Worm (Caenorhabditis elegans) whole organism, L2 larva: ENCODE results near the gene F43B10.1.

Source experiments
- C34F6.9 ChIP-seq: fragments of 150-350 bp; optimal IDR thresholded peaks from 2 replicates; lab custom pipeline; 2014; ENCODE audit warnings: missing biosample characterization, missing genetic modification characterization
- F13H6.1 ChIP-seq: sonication (generic microtip); optimal IDR thresholded peaks from 2 replicates; lab custom pipeline; 2016; ENCODE audit warnings: missing genetic modification characterization, missing compliant biosample characterization
- R02D3.7 ChIP-seq: fragments of 150-350 bp; optimal IDR thresholded peaks from 2 replicates; lab custom pipeline; 2014; ENCODE audit warnings: missing biosample characterization, missing genetic modification characterization
- Y55F3AM.14 ChIP-seq: fragments of 200-800 bp; sonication (Bioruptor generic); optimal IDR thresholded peaks from 2 replicates; lab custom pipeline; 2018; ENCODE audit warnings: mild to moderate bottlenecking, missing genetic modification characterization, missing compliant biosample characterization
- ZK546.5 ChIP-seq: sonication (generic microtip); optimal IDR thresholded peaks from 2 replicates; lab custom pipeline; 2017; ENCODE audit warnings: missing biosample characterization, missing genetic modification characterization
- aly-2 ChIP-seq: fragments of 150-350 bp; optimal IDR thresholded peaks from 2 replicates; lab custom pipeline; 2014; ENCODE audit warnings: missing biosample characterization, missing genetic modification characterization
- ama-1 ChIP-seq: fragments of 150-350 bp; optimal IDR thresholded peaks from 2 replicates; lab custom pipeline; 2018; ENCODE audit warnings: inconsistent platforms
- blmp-1 ChIP-seq: sonication (generic microtip); optimal IDR thresholded peaks from 2 replicates; lab custom pipeline; 2017; ENCODE audit warnings: missing genetic modification characterization, mild to moderate bottlenecking, missing compliant biosample characterization, antibody characterized with exemption, moderate library complexity; ENCODE audit not compliant: insufficient read depth
- ceh-16 ChIP-seq: fragments of 150-350 bp; optimal IDR thresholded peaks from 2 replicates; lab custom pipeline; 2014; ENCODE audit warnings: missing biosample characterization, missing genetic modification characterization
- ceh-82 ChIP-seq: fragments of 150-350 bp; optimal IDR thresholded peaks from 2 replicates; lab custom pipeline; 2014; ENCODE audit warnings: missing biosample characterization, missing genetic modification characterization
- crh-2 ChIP-seq: sonication (generic microtip); optimal IDR thresholded peaks from 2 replicates; lab custom pipeline; 2017; ENCODE audit warnings: missing biosample characterization, missing genetic modification characterization
- egl-27 ChIP-seq: sonication (generic microtip); optimal IDR thresholded peaks from 3 replicates; lab custom pipeline; 2017; ENCODE audit warnings: missing biosample characterization, missing genetic modification reagents, missing genetic modification characterization
- elt-1 ChIP-seq: fragments of 150-350 bp; optimal IDR thresholded peaks from 2 replicates; lab custom pipeline; 2014; ENCODE audit warnings: missing biosample characterization, missing genetic modification characterization
- elt-3 ChIP-seq: sonication (generic microtip); optimal IDR thresholded peaks from 2 replicates; lab custom pipeline; 2017; ENCODE audit warnings: missing biosample characterization, missing genetic modification characterization
- fos-1 ChIP-seq: fragments of 150-350 bp; optimal IDR thresholded peaks from 2 replicates; lab custom pipeline; 2014; ENCODE audit warnings: missing biosample characterization, missing genetic modification characterization
- gmeb-1 ChIP-seq: fragments of 150-350 bp; optimal IDR thresholded peaks from 2 replicates; lab custom pipeline; 2014; ENCODE audit warnings: missing biosample characterization, missing genetic modification characterization
- lin-11 ChIP-seq: fragments of 150-350 bp; sonication (generic microtip); optimal IDR thresholded peaks from 2 replicates; lab custom pipeline; 2014; ENCODE audit warnings: missing biosample characterization, missing genetic modification characterization, inconsistent platforms, mixed read lengths
- lin-13 ChIP-seq: fragments of 150-350 bp; optimal IDR thresholded peaks from 2 replicates; lab custom pipeline; 2014; ENCODE audit warnings: missing biosample characterization, missing genetic modification reagents, missing genetic modification characterization
- lin-39 ChIP-seq: fragments of 150-350 bp; optimal IDR thresholded peaks from 2 replicates; lab custom pipeline; 2014; ENCODE audit warnings: missing biosample characterization, missing genetic modification reagents, missing genetic modification characterization
- lsy-2 ChIP-seq, 2 experiments: fragments of 150-350 bp in 1 of 2; sonication (generic microtip) in 1 of 2; optimal IDR thresholded peaks; 2 replicates each; lab custom pipeline; 2014 to 2017; ENCODE audit warnings: missing biosample characterization in 2 of 2, missing genetic modification characterization in 2 of 2
- mbf-1 ChIP-seq: sonication (generic microtip); optimal IDR thresholded peaks from 2 replicates; lab custom pipeline; 2017; ENCODE audit warnings: missing biosample characterization, missing genetic modification characterization
- mdl-1 ChIP-seq, 2 experiments: fragments of 150-350 bp in 1 of 2; sonication (generic microtip) in 1 of 2; optimal IDR thresholded peaks; 2 replicates each; lab custom pipeline; 2017; ENCODE audit warnings: missing biosample characterization in 2 of 2, missing genetic modification characterization in 2 of 2
- nhr-10 ChIP-seq: sonication (generic microtip); optimal IDR thresholded peaks from 2 replicates; lab custom pipeline; 2017; ENCODE audit warnings: missing biosample characterization, missing genetic modification characterization
- nhr-11 ChIP-seq: fragments of 150-350 bp; optimal IDR thresholded peaks from 2 replicates; lab custom pipeline; 2014; ENCODE audit warnings: missing biosample characterization, missing genetic modification characterization
- nhr-129 ChIP-seq: fragments of 150-350 bp; optimal IDR thresholded peaks from 2 replicates; lab custom pipeline; 2014; ENCODE audit warnings: missing biosample characterization, missing genetic modification characterization
- nhr-21 ChIP-seq: fragments of 150-350 bp; optimal IDR thresholded peaks from 2 replicates; lab custom pipeline; 2014; ENCODE audit warnings: missing biosample characterization, missing genetic modification characterization
- nhr-237 ChIP-seq: fragments of 150-350 bp; optimal IDR thresholded peaks from 2 replicates; lab custom pipeline; 2014; ENCODE audit warnings: missing biosample characterization, missing genetic modification characterization
- nhr-25 ChIP-seq: fragments of 150-350 bp; sonication (generic microtip); optimal IDR thresholded peaks from 3 replicates; lab custom pipeline; 2014; ENCODE audit warnings: missing biosample characterization, missing genetic modification characterization
- nhr-6 ChIP-seq: fragments of 150-350 bp; optimal IDR thresholded peaks from 2 replicates; lab custom pipeline; 2014; ENCODE audit warnings: missing biosample characterization, missing genetic modification characterization
- nhr-77 ChIP-seq: fragments of 150-350 bp; optimal IDR thresholded peaks from 2 replicates; lab custom pipeline; 2014; ENCODE audit warnings: missing biosample characterization, missing genetic modification characterization
- peb-1 ChIP-seq: fragments of 150-350 bp; optimal IDR thresholded peaks from 2 replicates; lab custom pipeline; 2014; ENCODE audit warnings: missing biosample characterization, missing genetic modification characterization
- sem-4 ChIP-seq: fragments of 150-350 bp; optimal IDR thresholded peaks from 2 replicates; lab custom pipeline; 2014; ENCODE audit warnings: missing biosample characterization, missing genetic modification reagents, missing genetic modification characterization
- sma-3 ChIP-seq: sonication (generic microtip); optimal IDR thresholded peaks from 2 replicates; lab custom pipeline; 2016; ENCODE audit warnings: missing genetic modification reagents, missing genetic modification characterization, missing compliant biosample characterization
- sma-9 ChIP-seq, 2 experiments: fragments of 150-350 bp in 1 of 2; sonication (generic microtip) in 1 of 2; optimal IDR thresholded peaks; 2 replicates each; lab custom pipeline; 2014 to 2016; ENCODE audit warnings: missing genetic modification characterization in 2 of 2, mild to moderate bottlenecking in 1 of 2, missing biosample characterization in 1 of 2, missing compliant biosample characterization in 1 of 2, missing genetic modification reagents in 1 of 2, moderate library complexity in 1 of 2
- snpc-4 ChIP-seq: fragments of 150-350 bp; optimal IDR thresholded peaks from 2 replicates; lab custom pipeline; 2014; ENCODE audit warnings: missing biosample characterization, missing genetic modification characterization
- unc-39 ChIP-seq: fragments of 150-350 bp; optimal IDR thresholded peaks from 2 replicates; lab custom pipeline; 2014; ENCODE audit warnings: missing biosample characterization, missing genetic modification characterization
- unc-55 ChIP-seq: fragments of 150-350 bp; sonication (generic microtip); optimal IDR thresholded peaks from 3 replicates; lab custom pipeline; 2014; ENCODE audit warnings: missing biosample characterization, missing genetic modification reagents, missing genetic modification characterization
- zag-1 ChIP-seq: fragments of 150-350 bp; optimal IDR thresholded peaks from 2 replicates; lab custom pipeline; 2014; ENCODE audit warnings: missing biosample characterization, missing genetic modification characterization
- ztf-1 ChIP-seq: fragments of 200-800 bp; sonication (Bioruptor generic); conservative IDR thresholded peaks from 2 replicates; pipeline ENCODE4 v1.3.6; 2022; ENCODE audit warnings: missing genetic modification characterization, missing compliant biosample characterization
- ztf-4 ChIP-seq: fragments of 150-350 bp; optimal IDR thresholded peaks from 2 replicates; lab custom pipeline; 2014; ENCODE audit warnings: missing biosample characterization, missing genetic modification characterization

F43B10.1 gene

ce11 chrX:16662723-16663122, at the start of gene F43B10.1:
Gene F43B10.1, minus strand, starts transcription at chrX:16662823.
- TF ChIP-seq unc-39 (tag; lab: Kevin White, UChicago) (no peak), ztf-1 (GFP tag; lab: Robert Waterston, UW) (no peak), nhr-10 (tag; lab: Kevin White, UChicago) (no peak), lsy-2 (tag; optimal IDR thresholded peaks at IDR 0.05; lab: Kevin White, UChicago) (no peak), lin-39 (tag; lab: Kevin White, UChicago) (no peak), nhr-25 (tag; lab: Kevin White, UChicago) (no peak), snpc-4 (tag; lab: Kevin White, UChicago) (no peak), ceh-82 (tag; lab: Kevin White, UChicago) (no peak), sma-9 (GFP tag; optimal IDR thresholded peaks at IDR 0.05; lab: Kevin White, UChicago) (no peak), sma-9 (tag; optimal IDR thresholded peaks at IDR 0.05; lab: Kevin White, UChicago) (no peak), ZK546.5 (tag; lab: Kevin White, UChicago) (no peak), mbf-1 (no peak), nhr-129 (tag; lab: Kevin White, UChicago) (no peak)

DNA sequence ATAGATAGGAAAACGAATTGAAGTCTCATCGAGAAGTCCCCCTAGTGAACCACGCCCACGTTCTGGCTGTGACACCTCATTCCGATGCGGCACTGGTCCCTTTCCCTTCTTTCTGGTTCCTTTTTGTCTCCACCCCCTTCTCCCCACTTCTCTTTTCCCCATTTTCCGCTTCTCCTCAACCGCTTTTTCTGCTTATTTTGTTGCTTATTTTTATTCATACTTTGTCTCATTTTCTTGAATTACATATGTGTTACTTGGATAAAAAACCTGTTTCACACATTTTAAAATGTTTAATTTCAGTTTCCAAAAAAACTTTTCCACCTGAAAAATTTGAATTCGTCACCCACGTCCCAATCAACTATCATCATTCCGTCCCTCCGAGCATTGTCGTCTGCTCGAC, 48.8 kb upstream of the F43B10.1 start, which contains the start of gene lgc-53:
lgc-53 (plus strand) TSS at position 301 of the 400 bp plus-strand sequence.
- TF ChIP-seq ama-1 (lab: Kevin White, UChicago), result no peak
- TF ChIP-seq elt-3 (tag; lab: Kevin White, UChicago), result no peak
- TF ChIP-seq nhr-21, result no peak
- TF ChIP-seq snpc-4 (tag; lab: Kevin White, UChicago), result no peak
- TF ChIP-seq aly-2, result no peak
- TF ChIP-seq R02D3.7 (tag; lab: Kevin White, UChicago), result no peak
- no peak for TF ChIP-seq nhr-129 (tag; lab: Kevin White, UChicago)
- no peak for TF ChIP-seq nhr-6 (tag; lab: Kevin White, UChicago)
- TF ChIP-seq peb-1 (tag; lab: Kevin White, UChicago), result no peak
- no peak for TF ChIP-seq crh-2 (tag; lab: Kevin White, UChicago)
- TF ChIP-seq zag-1, result no peak
- TF ChIP-seq lin-39 (tag; lab: Kevin White, UChicago), result no peak
- TF ChIP-seq sma-9 (GFP tag; optimal IDR thresholded peaks at IDR 0.05; lab: Kevin White, UChicago), result no peak
- no peak for TF ChIP-seq sma-9 (tag; optimal IDR thresholded peaks at IDR 0.05; lab: Kevin White, UChicago)
- no peak for TF ChIP-seq ZK546.5 (tag; lab: Kevin White, UChicago)

- no peak for TF ChIP-seq nhr-21
- no peak for TF ChIP-seq lin-11 (tag; lab: Kevin White, UChicago)
These were observed 43.0 kb upstream of the F43B10.1 start for ce11 chrX:16705607-16706006.

DNA sequence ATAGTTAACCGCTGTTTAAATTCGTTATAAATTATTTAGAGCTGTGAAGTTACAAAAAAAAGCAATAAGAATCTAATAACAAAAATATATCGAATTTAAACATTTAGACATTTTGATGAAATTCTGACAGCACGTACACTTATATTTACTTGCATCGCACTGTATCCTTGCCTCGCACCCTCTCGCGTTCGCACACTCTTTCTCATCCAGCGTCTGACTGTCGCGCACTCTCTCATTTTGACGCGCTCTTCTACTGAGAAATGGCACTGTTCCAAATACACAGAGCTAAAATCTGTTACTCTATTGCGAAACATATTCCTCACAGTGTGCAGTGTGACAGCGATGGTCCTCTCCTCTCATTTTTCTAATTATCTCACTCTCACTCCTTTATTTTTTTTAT, 41.5 kb upstream of the F43B10.1 start:
- TF ChIP-seq nhr-25 (tag; lab: Kevin White, UChicago), result no peak
- TF ChIP-seq nhr-129 (tag; lab: Kevin White, UChicago), result peak; percentile 18
- no peak for TF ChIP-seq ceh-16 (tag; lab: Kevin White, UChicago)
- no peak for TF ChIP-seq nhr-77 (tag; lab: Kevin White, UChicago)
- no peak for TF ChIP-seq sma-3
- TF ChIP-seq unc-55 (GFP tag; lab: Kevin White, UChicago), result peak; percentile 53
- TF ChIP-seq C34F6.9 (tag; lab: Kevin White, UChicago), result peak; percentile 57
- TF ChIP-seq unc-39 (tag; lab: Kevin White, UChicago), result no peak
- no peak for TF ChIP-seq gmeb-1 (tag; lab: Kevin White, UChicago)
- TF ChIP-seq sma-9 (GFP tag; optimal IDR thresholded peaks at IDR 0.05; lab: Kevin White, UChicago), result peak; percentile 55
- TF ChIP-seq sma-9 (tag; optimal IDR thresholded peaks at IDR 0.05; lab: Kevin White, UChicago), result no peak
- TF ChIP-seq nhr-10 (tag; lab: Kevin White, UChicago), result no peak
- TF ChIP-seq nhr-237 (tag; lab: Kevin White, UChicago), result no peak
- TF ChIP-seq lin-13, result no peak
- TF ChIP-seq sem-4 (tag; lab: Kevin White, UChicago), result no peak
- peak in 1 of 2 experiments; percentile 53 for TF ChIP-seq lsy-2 (tag; optimal IDR thresholded peaks at IDR 0.05; lab: Kevin White, UChicago)
- TF ChIP-seq mdl-1 (tag; optimal IDR thresholded peaks at IDR 0.05; lab: Kevin White, UChicago), result no peak
- no peak for TF ChIP-seq elt-1 (tag; lab: Kevin White, UChicago)
- TF ChIP-seq ama-1 (lab: Kevin White, UChicago), result no peak
- TF ChIP-seq nhr-11 (tag; lab: Kevin White, UChicago), result no peak
- TF ChIP-seq fos-1, result peak; percentile 5
- TF ChIP-seq blmp-1 (tag; lab: Kevin White, UChicago), result no peak
- TF ChIP-seq Y55F3AM.14 (GFP tag; lab: Kevin White, UChicago), result no peak
- TF ChIP-seq egl-27, result no peak
- TF ChIP-seq ceh-82 (tag; lab: Kevin White, UChicago), result no peak
- TF ChIP-seq crh-2 (tag; lab: Kevin White, UChicago), result no peak
- peak; percentile 48 for TF ChIP-seq F13H6.1 (tag; lab: Kevin White, UChicago)
- TF ChIP-seq ztf-4 (tag; lab: Kevin White, UChicago), result no peak
- TF ChIP-seq aly-2, result no peak
